Fruit fly (Drosophila melanogaster): Measurements from ENCODE around the gene RhoGAP92B.

The RhoGAP92B gene

dm6 chr3R:19877427-19878076 is 27.4 kb upstream of the RhoGAP92B start, which contains the start of the genes CG17186 and Arc42 (continued):
- TF ChIP-seq CG30020 (tag; optimal IDR thresholded peaks at IDR 0.05) (peak; percentile 70), fd102C (GFP tag; optimal IDR thresholded peaks at IDR 0.05) (no peak), CG5953 (GFP tag; IDR thresholded peaks at IDR 0.05) (no peak), wek (GFP tag; optimal IDR thresholded peaks at IDR 0.05) (no peak), CG3726 (GFP tag; IDR thresholded peaks at IDR 0.05) (no peak), CG13287 (GFP tag; IDR thresholded peaks at IDR 0.05; ENCODE audit: partially characterized antibody) (peak; percentile 20; the same call in 1 of the 2 replicates), unpg (GFP tag; optimal IDR thresholded peaks at IDR 0.05) (peak; percentile 6), psq (GFP tag; optimal IDR thresholded peaks at IDR 0.05) (no peak), hb (GFP tag; IDR thresholded peaks at IDR 0.05; ENCODE audit: partially characterized antibody) (no peak), CG7786 (GFP tag; optimal IDR thresholded peaks at IDR 0.05) (no peak), Mad (GFP tag; optimal IDR thresholded peaks at IDR 0.05) (no peak), fd64A (GFP tag; optimal IDR thresholded peaks at IDR 0.05) (no peak), CG2889 (GFP tag; IDR thresholded peaks at IDR 0.05) (no peak), Pdp1 (GFP tag; optimal IDR thresholded peaks at IDR 0.05) (peak in 1 of 2 experiments; percentile 72), CG13424 (tag; optimal IDR thresholded peaks at IDR 0.05) (peak; percentile 43), hth (optimal IDR thresholded peaks at IDR 0.05) (no peak), CG6854 (GFP tag; optimal IDR thresholded peaks at IDR 0.05) (no peak), E2f2 (GFP tag; IDR thresholded peaks at IDR 0.05) (peak; percentile 80; the same call in 1 of the 2 replicates), sd (tag; optimal IDR thresholded peaks at IDR 0.05) (peak; percentile 69), Atf-2 (GFP tag; optimal IDR thresholded peaks at IDR 0.05) (no peak), CG14667 (GFP tag; IDR thresholded peaks at IDR 0.05) (no peak), grau (tag; optimal IDR thresholded peaks at IDR 0.05) (peak; percentile 19), CG6254 (GFP tag; optimal IDR thresholded peaks at IDR 0.05) (peak; percentile 99), Xbp1 (GFP tag; optimal IDR thresholded peaks at IDR 0.05) (peak; percentile 22), row (GFP tag; IDR thresholded peaks at IDR 0.05) (peak; percentile 38), Aef1 (GFP tag; IDR thresholded peaks at IDR 0.05) (no peak), tx (GFP tag; optimal IDR thresholded peaks at IDR 0.05) (no peak), lola (GFP tag; optimal IDR thresholded peaks at IDR 0.05) (peak in 1 of 3 experiments; percentile 21), Ssrp (tag; optimal IDR thresholded peaks at IDR 0.05) (no peak), CG3838 (GFP tag; optimal IDR thresholded peaks at IDR 0.05) (no peak), CG5245 (GFP tag; optimal IDR thresholded peaks at IDR 0.05) (no peak), CG8089 (GFP tag; optimal IDR thresholded peaks at IDR 0.05) (no peak), Myb (GFP tag; optimal IDR thresholded peaks at IDR 0.05) (peak; percentile 8), CG1603 (tag; optimal IDR thresholded peaks at IDR 0.05) (peak; percentile 12), CG9609 (GFP tag; optimal IDR thresholded peaks at IDR 0.05) (no peak), tll (GFP tag; optimal IDR thresholded peaks at IDR 0.05) (no peak), az2 (GFP tag; optimal IDR thresholded peaks at IDR 0.05) (peak; percentile 3), CG17829 (tag; optimal IDR thresholded peaks at IDR 0.05) (peak; percentile 9), CG18476 (GFP tag; optimal IDR thresholded peaks at IDR 0.05) (peak; percentile 1), tup (GFP tag; optimal IDR thresholded peaks at IDR 0.05) (no peak), disco-r (GFP tag; optimal IDR thresholded peaks at IDR 0.05) (no peak), CG13123 (GFP tag; optimal IDR thresholded peaks at IDR 0.05) (peak; percentile 11), Sry-β (GFP tag; optimal IDR thresholded peaks at IDR 0.05) (no peak), CG31388 (GFP tag; optimal IDR thresholded peaks at IDR 0.05) (no peak), dmrt11E (tag; optimal IDR thresholded peaks at IDR 0.05) (peak; percentile 18), Eip74EF (GFP tag; optimal IDR thresholded peaks at IDR 0.05) (no peak), CG9215 (GFP tag; IDR thresholded peaks at IDR 0.05) (no peak), Tbp (GFP tag; optimal IDR thresholded peaks at IDR 0.05) (no peak), CG14965 (GFP tag; optimal IDR thresholded peaks at IDR 0.05; ENCODE audit: borderline replicate concordance) (no peak)

Data from whole organism, embryonic.